Worm (Caenorhabditis elegans): ENCODE results near the gene cyp-25A3.
"Not testable (repeated sequence)": the region's sequence is repeated elsewhere in the genome, so short reads cannot be mapped to it uniquely, and the experiment has no call there.

- TF ChIP-seq lin-11 (tag; optimal IDR thresholded peaks at IDR 0.05); mdl-1 (tag; optimal IDR thresholded peaks at IDR 0.05); nhr-11 (tag; optimal IDR thresholded peaks at IDR 0.05); snpc-4 (tag; optimal IDR thresholded peaks at IDR 0.05); zag-1 (tag; optimal IDR thresholded peaks at IDR 0.05); F13H6.1 (tag; optimal IDR thresholded peaks at IDR 0.05); ztf-1 (GFP tag; conservative IDR thresholded peaks at IDR 0.05); egl-27 (tag; optimal IDR thresholded peaks at IDR 0.05): not testable (repeated sequence)
Measured at ce11 chrIII:3844746-3845145, 5.2 kb upstream of the cyp-25A3 start, which contains the start of gene maph-1.3.

Measured in whole organism, L2 larva.